Fruit fly (Drosophila melanogaster) whole organism, prepupa: ENCODE measurements around the gene Gbeta13F.

ENCODE experiments used
- Blimp-1 ChIP-seq: fragments of 200-800 bp; sonication (Bioruptor generic); optimal IDR thresholded peaks from 3 replicates; lab custom pipeline; 2017; ENCODE audit warnings: missing biosample characterization, missing genetic modification characterization, mild to moderate bottlenecking, moderate library complexity, missing genetic modification reagents
- CG10631 ChIP-seq: fragments of 200-800 bp; sonication (Bioruptor generic); optimal IDR thresholded peaks from 2 replicates; lab custom pipeline; 2016; ENCODE audit warnings: missing biosample characterization, missing genetic modification characterization
- CG10669 ChIP-seq: fragments of 200-800 bp; sonication (Bioruptor generic); optimal IDR thresholded peaks from 3 replicates; lab custom pipeline; 2018; ENCODE audit warnings: missing biosample characterization, mild to moderate bottlenecking, missing genetic modification characterization, moderate library complexity
- CG11762 ChIP-seq: fragments of 200-800 bp; sonication (Bioruptor generic); optimal IDR thresholded peaks from 3 replicates; lab custom pipeline; 2016; ENCODE audit warnings: missing biosample characterization, missing genetic modification characterization; ENCODE audit not compliant: insufficient read depth
- CG11902 ChIP-seq: fragments of 200-800 bp; sonication (Bioruptor generic); optimal IDR thresholded peaks from 3 replicates; lab custom pipeline; 2016; ENCODE audit warnings: missing biosample characterization, missing genetic modification characterization
- CG15336 ChIP-seq: fragments of 200-800 bp; sonication (Bioruptor generic); IDR thresholded peaks from 2 replicates; pipeline ENCODE4 v1.3.6; 2022; ENCODE audit warnings: missing biosample characterization, missing genetic modification characterization
- CG16779 ChIP-seq: fragments of 200-800 bp; sonication (Bioruptor generic); optimal IDR thresholded peaks from 3 replicates; lab custom pipeline; 2017; ENCODE audit warnings: missing biosample characterization, mild to moderate bottlenecking, missing genetic modification characterization
- CG3032 ChIP-seq: fragments of 200-800 bp; optimal IDR thresholded peaks from 2 replicates; lab custom pipeline; 2019; ENCODE audit warnings: missing biosample characterization, mild to moderate bottlenecking, missing genetic modification characterization, moderate library complexity
- CG32006 ChIP-seq: fragments of 200-800 bp; sonication (Bioruptor generic); optimal IDR thresholded peaks from 3 replicates; lab custom pipeline; 2017; ENCODE audit warnings: missing biosample characterization, mild to moderate bottlenecking, missing genetic modification characterization
- CG34406 ChIP-seq: fragments of 200-800 bp; sonication (Bioruptor generic); optimal IDR thresholded peaks from 3 replicates; lab custom pipeline; 2016; ENCODE audit warnings: missing biosample characterization, missing genetic modification characterization
- CG3919 ChIP-seq: fragments of 200-800 bp; sonication (Bioruptor generic); optimal IDR thresholded peaks from 3 replicates; lab custom pipeline; 2016; ENCODE audit warnings: missing biosample characterization, missing genetic modification characterization
- CG4318 ChIP-seq: fragments of 200-800 bp; sonication (Bioruptor generic); optimal IDR thresholded peaks from 3 replicates; lab custom pipeline; 2017; ENCODE audit warnings: missing biosample characterization, mild to moderate bottlenecking, missing genetic modification characterization
- CG6163 ChIP-seq: fragments of 200-800 bp; sonication (Bioruptor generic); IDR thresholded peaks from 3 replicates; pipeline ENCODE4 v1.3.6; 2022; ENCODE audit warnings: missing biosample characterization, missing genetic modification characterization
- CG6276 ChIP-seq: fragments of 200-800 bp; sonication (Bioruptor generic); optimal IDR thresholded peaks from 2 replicates; lab custom pipeline; 2017; ENCODE audit warnings: missing biosample characterization, mild to moderate bottlenecking, missing genetic modification characterization
- CG6792 ChIP-seq: fragments of 200-800 bp; sonication (Bioruptor generic); optimal IDR thresholded peaks from 3 replicates; lab custom pipeline; 2016; ENCODE audit warnings: missing biosample characterization, missing genetic modification characterization
- CG6808 ChIP-seq: fragments of 200-800 bp; sonication (Bioruptor generic); optimal IDR thresholded peaks from 3 replicates; lab custom pipeline; 2017; ENCODE audit warnings: missing biosample characterization, missing genetic modification characterization, mild to moderate bottlenecking, moderate library complexity, missing genetic modification reagents
- CG6854 ChIP-seq: fragments of 200-800 bp; sonication (Bioruptor generic); optimal IDR thresholded peaks from 2 replicates; lab custom pipeline; 2017; ENCODE audit warnings: missing biosample characterization, mild to moderate bottlenecking, missing genetic modification characterization
- CG7368 ChIP-seq: fragments of 200-800 bp; sonication (Bioruptor generic); optimal IDR thresholded peaks from 3 replicates; lab custom pipeline; 2016; ENCODE audit warnings: missing biosample characterization, missing genetic modification characterization
- CG8319 ChIP-seq: fragments of 200-800 bp; sonication (Bioruptor generic); optimal IDR thresholded peaks from 3 replicates; lab custom pipeline; 2016; ENCODE audit warnings: missing biosample characterization, missing genetic modification characterization
- CG8632 ChIP-seq: fragments of 200-800 bp; sonication (Bioruptor generic); optimal IDR thresholded peaks from 3 replicates; lab custom pipeline; 2016; ENCODE audit warnings: missing biosample characterization, missing genetic modification characterization
- CG9139 ChIP-seq: fragments of 200-800 bp; sonication (Bioruptor generic); optimal IDR thresholded peaks from 3 replicates; lab custom pipeline; 2017; ENCODE audit warnings: missing biosample characterization, mild to moderate bottlenecking, missing genetic modification characterization
- Eip78C ChIP-seq: fragments of 200-800 bp; sonication (Bioruptor generic); peaks from one replicate; lab custom pipeline; 2016; ENCODE audit warnings: missing biosample characterization, missing genetic modification characterization
- Eip93F ChIP-seq: fragments of 200-800 bp; sonication (Bioruptor generic); optimal IDR thresholded peaks from 2 replicates; lab custom pipeline; 2016; ENCODE audit warnings: missing biosample characterization, mild to moderate bottlenecking, missing genetic modification characterization
- Ets21C ChIP-seq: fragments of 200-800 bp; sonication (Bioruptor generic); optimal IDR thresholded peaks from 3 replicates; lab custom pipeline; 2016; ENCODE audit warnings: missing biosample characterization, missing genetic modification characterization
- Gug ChIP-seq: fragments of 200-800 bp; sonication (Bioruptor generic); IDR thresholded peaks from 2 replicates; pipeline ENCODE4 v1.3.6; 2022; ENCODE audit warnings: missing biosample characterization, missing genetic modification characterization
- Hr39 ChIP-seq: fragments of 200-800 bp; sonication (Bioruptor generic); optimal IDR thresholded peaks from 2 replicates; lab custom pipeline; 2016; ENCODE audit warnings: missing biosample characterization, missing genetic modification characterization
- Hr4 ChIP-seq: fragments of 200-800 bp; sonication (Bioruptor generic); optimal IDR thresholded peaks from 3 replicates; lab custom pipeline; 2016; ENCODE audit warnings: missing biosample characterization, missing genetic modification characterization
- Lpt ChIP-seq: fragments of 200-800 bp; sonication (Bioruptor generic); optimal IDR thresholded peaks from 3 replicates; lab custom pipeline; 2016; ENCODE audit warnings: missing biosample characterization, missing genetic modification characterization
- Met ChIP-seq: fragments of 200-800 bp; sonication (Bioruptor generic); optimal IDR thresholded peaks from 3 replicates; lab custom pipeline; 2016; ENCODE audit warnings: missing biosample characterization, missing genetic modification characterization
- Sox102F ChIP-seq: fragments of 200-800 bp; sonication (Bioruptor generic); optimal IDR thresholded peaks from 2 replicates; lab custom pipeline; 2016; ENCODE audit warnings: missing biosample characterization, mild to moderate bottlenecking, missing genetic modification characterization
- Sox14 ChIP-seq: fragments of 200-800 bp; sonication (Bioruptor generic); optimal IDR thresholded peaks from 3 replicates; lab custom pipeline; 2016; ENCODE audit warnings: missing biosample characterization, missing genetic modification characterization
- Sox15 ChIP-seq: fragments of 200-800 bp; sonication (Bioruptor generic); optimal IDR thresholded peaks from 3 replicates; lab custom pipeline; 2016; ENCODE audit warnings: missing biosample characterization, missing genetic modification characterization
- achi ChIP-seq: fragments of 200-800 bp; sonication (Bioruptor generic); optimal IDR thresholded peaks from 3 replicates; lab custom pipeline; 2016; ENCODE audit warnings: missing biosample characterization, missing genetic modification characterization
- acj6 ChIP-seq: fragments of 200-800 bp; sonication (Bioruptor generic); optimal IDR thresholded peaks from 3 replicates; lab custom pipeline; 2016; ENCODE audit warnings: missing biosample characterization, missing genetic modification characterization
- cyc ChIP-seq: fragments of 200-800 bp; sonication (Bioruptor generic); optimal IDR thresholded peaks from 3 replicates; lab custom pipeline; 2016; ENCODE audit warnings: missing biosample characterization, missing genetic modification characterization
- dac ChIP-seq: fragments of 200-800 bp; sonication (Bioruptor generic); optimal IDR thresholded peaks from 2 replicates; lab custom pipeline; 2017; ENCODE audit warnings: missing biosample characterization, mild to moderate bottlenecking, missing genetic modification characterization
- eg ChIP-seq: fragments of 200-800 bp; sonication (Bioruptor generic); IDR thresholded peaks from 3 replicates; pipeline ENCODE4 v1.3.6; 2022; ENCODE audit warnings: missing biosample characterization, missing genetic modification characterization
- esn ChIP-seq: fragments of 200-800 bp; sonication (Bioruptor generic); optimal IDR thresholded peaks from 2 replicates; lab custom pipeline; 2016; ENCODE audit warnings: missing biosample characterization, mild to moderate bottlenecking, missing genetic modification characterization, moderate library complexity
- fd59A ChIP-seq: fragments of 200-800 bp; sonication (Bioruptor generic); optimal IDR thresholded peaks from 2 replicates; lab custom pipeline; 2017; ENCODE audit warnings: missing biosample characterization, mild to moderate bottlenecking, missing genetic modification characterization, missing genetic modification reagents
- fd85E ChIP-seq: fragments of 200-800 bp; sonication (Bioruptor generic); optimal IDR thresholded peaks from 3 replicates; lab custom pipeline; 2016; ENCODE audit warnings: missing biosample characterization, missing genetic modification characterization
- fkh ChIP-seq: fragments of 200-800 bp; sonication (Bioruptor generic); optimal IDR thresholded peaks from 3 replicates; lab custom pipeline; 2017; ENCODE audit warnings: missing biosample characterization, mild to moderate bottlenecking, missing genetic modification characterization, moderate library complexity
- lz ChIP-seq: fragments of 200-800 bp; sonication (Bioruptor generic); optimal IDR thresholded peaks from 3 replicates; lab custom pipeline; 2016; ENCODE audit warnings: missing biosample characterization, missing genetic modification characterization
- net ChIP-seq: fragments of 200-800 bp; sonication (Bioruptor generic); optimal IDR thresholded peaks from 3 replicates; lab custom pipeline; 2016; ENCODE audit warnings: missing biosample characterization, missing genetic modification characterization
- pdm3 ChIP-seq: fragments of 200-800 bp; sonication (Bioruptor generic); optimal IDR thresholded peaks from 3 replicates; lab custom pipeline; 2016; ENCODE audit warnings: missing biosample characterization, missing genetic modification characterization
- salr ChIP-seq, 2 experiments: fragments of 200-800 bp; sonication (Bioruptor generic); optimal IDR thresholded peaks; 3 replicates each; lab custom pipeline; 2016 to 2018; ENCODE audit warnings: missing biosample characterization in 2 of 2, missing genetic modification characterization in 2 of 2, mild to moderate bottlenecking in 1 of 2
- spab ChIP-seq: fragments of 200-800 bp; sonication (Bioruptor generic); optimal IDR thresholded peaks from 2 replicates; lab custom pipeline; 2017; ENCODE audit warnings: missing biosample characterization, mild to moderate bottlenecking, missing genetic modification characterization, missing genetic modification reagents
- ss ChIP-seq, 2 experiments: fragments of 200-800 bp; sonication (Bioruptor generic); optimal IDR thresholded peaks; 2 replicates in 1 of 2; 3 replicates in 1 of 2; lab custom pipeline; 2017 to 2018; ENCODE audit warnings: mild to moderate bottlenecking in 2 of 2, missing biosample characterization in 2 of 2, missing genetic modification characterization in 2 of 2, moderate library complexity in 1 of 2
- svp ChIP-seq: fragments of 200-800 bp; sonication (Bioruptor generic); peaks from one replicate; lab custom pipeline; 2016; ENCODE audit warnings: missing biosample characterization, missing genetic modification characterization
- topi ChIP-seq: fragments of 200-800 bp; sonication (Bioruptor generic); optimal IDR thresholded peaks from 3 replicates; lab custom pipeline; 2016; ENCODE audit warnings: missing biosample characterization, missing genetic modification characterization

Gbeta13F gene

dm6 chrX:15859387-15859786 lies 528 bp upstream of the Gbeta13F start, which contains the start of gene AlkB:
Gene AlkB (minus strand): TSS chrX:15859487.
- no peak for TF ChIP-seq Lpt (GFP tag; lab: Kevin White, UChicago)
- TF ChIP-seq Sox15 (GFP tag; lab: Kevin White, UChicago) = no peak
- TF ChIP-seq CG15336 = no peak
- TF ChIP-seq spab (GFP tag; lab: Kevin White, UChicago) = no peak
- no peak for TF ChIP-seq net (GFP tag; lab: Kevin White, UChicago)
- no peak for TF ChIP-seq CG11762 (GFP tag; lab: Kevin White, UChicago)
- TF ChIP-seq, all 60 proteins: peak for 0

- TF ChIP-seq Lpt (GFP tag; lab: Kevin White, UChicago) = peak; percentile 67
- TF ChIP-seq ss (GFP tag; optimal IDR thresholded peaks at IDR 0.05; lab: Kevin White, UChicago) = peak; percentile 70 to 82
- peak; percentile 33 for TF ChIP-seq Sox102F
- peak; percentile 10 for TF ChIP-seq CG8319 (GFP tag; lab: Kevin White, UChicago)
- peak; percentile 54 for TF ChIP-seq CG7368
- peak; percentile 74 for TF ChIP-seq CG6808 (GFP tag; lab: Kevin White, UChicago)
- peak; percentile 42 for TF ChIP-seq CG3919 (GFP tag; lab: Kevin White, UChicago)
- TF ChIP-seq achi (GFP tag; lab: Kevin White, UChicago) = peak; percentile 36
- TF ChIP-seq CG11762 (GFP tag; lab: Kevin White, UChicago) = no peak
- peak; percentile 48 for TF ChIP-seq Eip93F
- peak; percentile 15 for TF ChIP-seq esn (GFP tag; lab: Kevin White, UChicago)
- TF ChIP-seq CG8632 (GFP tag; lab: Kevin White, UChicago) = peak; percentile 36
- TF ChIP-seq topi = peak; percentile 36
- TF ChIP-seq CG4318 (GFP tag; lab: Kevin White, UChicago) = no peak
- no peak for TF ChIP-seq CG11902 (GFP tag; lab: Kevin White, UChicago)
- no peak for TF ChIP-seq fd85E (GFP tag; lab: Kevin White, UChicago)
- TF ChIP-seq Sox14 (GFP tag; lab: Kevin White, UChicago) = peak; percentile 86
- no peak for TF ChIP-seq Ets21C (GFP tag; lab: Kevin White, UChicago)
- peak; percentile 62 for TF ChIP-seq CG6276
- peak; percentile 53 for TF ChIP-seq CG10669 (GFP tag; lab: Kevin White, UChicago)
- TF ChIP-seq CG15336 = peak; percentile 56
- TF ChIP-seq Gug (GFP tag; lab: Robert Waterston, UW) = peak; percentile 43
- TF ChIP-seq CG9139 = peak; percentile 77
- TF ChIP-seq Blimp-1 (GFP tag; lab: Kevin White, UChicago) = peak; percentile 29
- peak; percentile 55 for TF ChIP-seq CG3032 (tag; lab: Kevin White, UChicago)
- TF ChIP-seq lz (GFP tag; lab: Kevin White, UChicago) = peak; percentile 20
- peak; percentile 9 for TF ChIP-seq CG6854 (GFP tag; lab: Kevin White, UChicago)
- peak; percentile 38 for TF ChIP-seq Eip78C (GFP tag; lab: Kevin White, UChicago)
- TF ChIP-seq Met (GFP tag; lab: Kevin White, UChicago) = peak; percentile 21
- TF ChIP-seq net (GFP tag; lab: Kevin White, UChicago) = peak; percentile 38
- TF ChIP-seq CG16779 = peak; percentile 70
- TF ChIP-seq cyc (GFP tag; lab: Kevin White, UChicago) = no peak
- TF ChIP-seq CG34406 (GFP tag; lab: Kevin White, UChicago) = peak; percentile 44
- peak; percentile 42 for TF ChIP-seq fd59A (GFP tag; lab: Kevin White, UChicago)
- TF ChIP-seq CG6163 (GFP tag; lab: Robert Waterston, UW) = peak; percentile 84
- TF ChIP-seq CG6792 (GFP tag; lab: Kevin White, UChicago) = no peak
- TF ChIP-seq svp (GFP tag; lab: Kevin White, UChicago) = peak; percentile 90
- no peak for TF ChIP-seq Hr39 (GFP tag; lab: Kevin White, UChicago)
- TF ChIP-seq spab (GFP tag; lab: Kevin White, UChicago) = peak; percentile 45
- TF ChIP-seq pdm3 (GFP tag; lab: Kevin White, UChicago) = peak; percentile 26
- no peak for TF ChIP-seq Sox15 (GFP tag; lab: Kevin White, UChicago)
- TF ChIP-seq eg = no peak; the same call in 2 of the 3 replicates
- no peak for TF ChIP-seq Hr4 (GFP tag; lab: Kevin White, UChicago)
- peak; percentile 24 for TF ChIP-seq fkh
- TF ChIP-seq CG10631 (GFP tag; lab: Kevin White, UChicago) = no peak
- peak in 1 of 2 experiments; percentile 45 for TF ChIP-seq salr (GFP tag; optimal IDR thresholded peaks at IDR 0.05; lab: Kevin White, UChicago)
- no peak for TF ChIP-seq acj6
- TF ChIP-seq dac (GFP tag; lab: Kevin White, UChicago) = peak; percentile 40
- peak; percentile 54 for TF ChIP-seq CG32006
Measured at dm6 chrX:15860479-15860878, 564 bp downstream of the Gbeta13F start.
